Worm (Caenorhabditis elegans) whole organism, L4/young adult: ENCODE measurements around the gene W02B12.12.

ENCODE experiments used
- W03F9.2 ChIP-seq: fragments of 150-350 bp; optimal IDR thresholded peaks from 2 replicates; lab custom pipeline; 2014; ENCODE audit warnings: missing biosample characterization, missing genetic modification characterization
- him-1 ChIP-seq: sonication (generic microtip); optimal IDR thresholded peaks from 2 replicates; lab custom pipeline; 2016; ENCODE audit warnings: missing genotype, missing genetic modification reagents, missing genetic modification characterization, missing compliant biosample characterization

DNA sequence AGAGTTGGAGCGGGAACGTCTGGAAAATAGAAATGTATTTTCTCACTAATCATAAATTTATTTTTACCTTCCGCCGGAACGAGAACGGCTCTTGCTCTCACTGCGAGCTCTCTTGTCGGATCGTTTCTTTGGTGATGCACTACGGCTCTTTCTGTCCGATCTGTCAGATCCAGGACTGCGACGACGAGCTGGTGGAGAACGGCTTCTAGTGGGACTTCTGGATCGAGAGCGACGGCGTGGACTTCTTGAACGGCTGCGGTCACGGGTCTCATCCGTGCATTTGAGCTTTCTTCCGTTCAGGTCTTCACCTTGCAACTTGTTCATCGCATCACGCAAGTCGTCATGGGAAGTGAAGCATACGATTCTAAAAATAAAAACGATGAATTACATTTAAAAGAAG, 27.2 kb downstream of the W02B12.12 start:
- TF ChIP-seq W03F9.2 (tag; lab: Kevin White, UChicago) (no peak), him-1 (no peak)
